Worm (Caenorhabditis elegans) whole organism, midembryonic: ENCODE results near the gene cbd-1.

Experiments used
- cog-1 ChIP-seq: sonication (generic microtip); optimal IDR thresholded peaks from 2 replicates; lab custom pipeline; 2016; ENCODE audit warnings: missing genetic modification characterization, missing compliant biosample characterization
- flt-1 ChIP-seq: fragments of 200-800 bp; sonication (Bioruptor generic); IDR thresholded peaks from 2 replicates; pipeline ENCODE4 v1.3.6; 2022; ENCODE audit warnings: missing genetic modification characterization, missing compliant biosample characterization
- ref-1 ChIP-seq: fragments of 200-800 bp; sonication (Bioruptor generic); conservative IDR thresholded peaks from 2 replicates; pipeline ENCODE4 v1.3.6; 2022; ENCODE audit warnings: missing genetic modification reagents, missing genetic modification characterization, missing compliant biosample characterization
- tab-1 ChIP-seq: fragments of 200-800 bp; sonication (Bioruptor generic); IDR thresholded peaks from 2 replicates; pipeline ENCODE4 v1.3.6; 2022; ENCODE audit warnings: missing genetic modification characterization, missing compliant biosample characterization

- no peak for TF ChIP-seq cog-1
- no peak for TF ChIP-seq flt-1
- TF ChIP-seq tab-1 (GFP tag; lab: Robert Waterston, UW): no peak
- no peak for TF ChIP-seq ref-1 (GFP tag; lab: Robert Waterston, UW)
These were observed 13.0 kb upstream of the cbd-1 start, which contains the start of gene klp-12 for ce11 chrIV:11359769-11360168.
